Fruit fly (Drosophila melanogaster): Measurements from ENCODE around the gene CG7600.

The CG7600 gene

DNA sequence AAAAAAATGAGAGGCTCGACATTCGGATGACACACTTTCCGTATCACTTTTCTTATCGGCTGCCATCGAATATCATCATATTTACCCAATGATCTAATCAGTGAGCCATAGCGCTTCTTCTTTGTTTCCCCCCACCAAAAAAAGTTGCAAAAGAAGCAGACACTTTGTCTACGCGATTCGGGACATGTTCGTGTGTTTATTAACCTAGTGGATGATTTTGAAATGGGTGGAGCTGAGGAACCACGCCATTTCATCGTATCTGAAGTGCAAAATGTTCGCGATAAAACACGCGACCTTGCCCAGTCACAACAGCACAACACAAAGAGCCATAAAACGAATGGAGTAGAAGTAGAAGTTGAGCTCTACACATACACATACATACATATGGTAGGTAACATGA lies 31.4 kb downstream of the CG7600 start:
- TF ChIP-seq CTCF (optimal IDR thresholded peaks at IDR 0.05) (no peak), CG8478 (optimal IDR thresholded peaks at IDR 0.05) (no peak)

- no peak for TF ChIP-seq CG8478 (optimal IDR thresholded peaks at IDR 0.05)
- TF ChIP-seq CTCF (optimal IDR thresholded peaks at IDR 0.05): no peak
Measured at dm6 chr3L:11242410-11243291, 32.1 kb downstream of the CG7600 start.

dm6 chr3L:11243292-11243670 lies 32.7 kb downstream of the CG7600 start:
- TF ChIP-seq CG8478 (optimal IDR thresholded peaks at IDR 0.05): no peak
- TF ChIP-seq CTCF (optimal IDR thresholded peaks at IDR 0.05): no peak

DNA sequence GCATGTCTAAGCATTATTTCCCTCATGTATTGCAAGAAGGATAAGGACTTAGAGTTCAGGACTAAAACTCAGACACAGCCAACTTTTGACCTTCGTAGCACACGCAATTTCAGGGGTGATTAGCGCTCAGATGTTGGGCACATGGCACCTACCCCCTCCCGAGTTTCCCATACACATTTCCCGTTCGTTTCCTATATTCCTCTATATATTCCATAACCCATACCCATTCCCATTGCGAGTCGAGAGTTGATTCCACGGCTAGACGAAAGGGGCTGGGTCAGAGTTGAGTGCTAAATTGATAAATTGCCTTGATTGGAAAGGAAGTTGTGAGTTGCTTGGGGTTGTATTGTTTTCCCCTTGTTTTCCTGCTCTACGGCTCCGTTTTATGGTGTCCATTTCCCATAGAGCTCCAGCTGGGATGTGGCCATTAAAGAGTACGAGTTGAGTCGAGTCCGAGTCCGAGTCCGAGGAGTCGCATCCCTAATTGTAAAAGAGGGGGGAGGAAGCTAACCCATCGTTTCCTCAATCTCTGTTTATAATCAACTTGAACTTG lies 33.5 kb downstream of the CG7600 start:
- TF ChIP-seq CG8478 (optimal IDR thresholded peaks at IDR 0.05) (no peak), CTCF (optimal IDR thresholded peaks at IDR 0.05) (no peak)

- TF ChIP-seq CTCF (optimal IDR thresholded peaks at IDR 0.05) (no peak), CG8478 (optimal IDR thresholded peaks at IDR 0.05) (no peak)
Measured at dm6 chr3L:11246046-11246887, 35.7 kb downstream of the CG7600 start.

- TF ChIP-seq CTCF (optimal IDR thresholded peaks at IDR 0.05) (no peak), CG8478 (optimal IDR thresholded peaks at IDR 0.05) (no peak)
Measured at dm6 chr3L:11247370-11248255, 37.0 kb downstream of the CG7600 start.

dm6 chr3L:11248303-11248702 lies 37.7 kb downstream of the CG7600 start:
- TF ChIP-seq CG8478 (optimal IDR thresholded peaks at IDR 0.05): no peak
- TF ChIP-seq CTCF (optimal IDR thresholded peaks at IDR 0.05): peak; percentile 92 to 93

DNA sequence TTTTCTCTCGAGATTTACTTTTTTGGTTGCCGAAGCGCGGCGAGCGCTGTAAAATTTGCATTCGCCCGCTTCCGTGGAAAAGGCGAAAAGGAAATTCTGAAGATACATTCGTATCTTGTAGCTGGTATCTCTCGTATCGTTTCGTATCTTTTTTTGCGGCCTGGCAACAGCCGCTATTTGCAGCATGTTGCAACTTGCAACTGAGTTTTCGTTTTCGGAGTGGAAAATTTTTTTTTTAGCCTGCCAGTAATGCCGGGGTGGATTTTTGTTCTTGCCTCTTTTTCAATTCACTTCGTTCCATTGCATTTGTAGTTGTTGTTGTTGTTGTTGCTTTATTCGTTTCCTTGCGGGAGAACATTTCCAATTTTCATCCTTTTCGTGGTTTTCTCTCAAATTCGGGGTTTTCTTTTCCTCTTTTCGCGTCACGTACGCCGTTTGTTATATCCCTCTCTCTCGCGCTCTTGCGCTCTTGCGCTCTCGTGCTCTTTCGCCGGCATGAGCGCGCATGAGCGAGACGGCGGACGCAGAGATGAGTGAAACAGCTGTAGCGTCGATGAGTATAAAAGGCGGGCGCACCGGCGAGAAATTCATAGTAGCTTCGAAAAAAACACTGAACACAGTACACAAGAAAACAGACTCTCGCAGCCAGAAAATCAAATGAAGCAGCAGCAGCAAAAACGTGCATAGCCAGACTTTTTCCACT lies 41.3 kb downstream of the CG7600 start, which contains the start of gene scyl:
Gene scyl (plus strand): TSS at position 587 of the 703 bp plus-strand sequence.
- TF ChIP-seq CG8478 (optimal IDR thresholded peaks at IDR 0.05): no peak
- TF ChIP-seq CTCF (optimal IDR thresholded peaks at IDR 0.05): no peak

DNA sequence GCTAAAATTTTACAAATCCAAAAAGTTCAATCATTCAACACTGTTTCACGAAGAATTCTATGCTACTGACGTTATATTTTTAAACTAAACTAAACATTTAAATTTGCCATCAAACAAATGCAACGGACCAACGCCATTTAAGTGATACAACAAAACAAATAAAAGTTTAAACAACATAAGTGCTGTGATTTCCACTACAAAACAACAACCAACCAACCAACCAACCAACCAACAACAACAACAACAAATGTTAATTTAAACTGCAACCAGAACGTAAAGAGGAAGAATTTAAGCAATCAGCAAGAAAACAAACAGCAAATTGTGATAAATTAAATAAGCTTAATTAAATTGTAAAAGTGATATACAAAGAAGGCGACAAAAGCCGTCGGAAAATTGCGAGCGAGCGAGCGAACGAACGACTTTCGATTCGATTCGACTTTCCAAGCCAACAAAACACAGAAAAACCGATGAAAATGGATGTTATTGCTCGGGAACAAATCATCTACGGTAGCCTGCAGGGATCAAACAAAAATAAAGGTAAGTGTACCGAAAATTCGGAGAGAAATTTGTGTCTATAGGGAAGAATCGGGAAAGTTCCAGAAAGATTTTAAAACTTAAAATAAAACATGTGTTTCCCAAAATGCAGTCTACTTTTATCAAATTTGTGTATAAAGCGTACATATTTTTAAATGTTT lies 42.0 kb downstream of the CG7600 start:
- TF ChIP-seq CG8478 (optimal IDR thresholded peaks at IDR 0.05) (no peak), CTCF (optimal IDR thresholded peaks at IDR 0.05) (no peak)

dm6 chr3L:11253140-11253539 lies 42.6 kb downstream of the CG7600 start:
- TF ChIP-seq CTCF (optimal IDR thresholded peaks at IDR 0.05) (no peak), CG8478 (optimal IDR thresholded peaks at IDR 0.05) (no peak)

dm6 chr3L:11253690-11254243 lies 43.2 kb downstream of the CG7600 start:
- TF ChIP-seq CTCF (optimal IDR thresholded peaks at IDR 0.05): no peak
- TF ChIP-seq CG8478 (optimal IDR thresholded peaks at IDR 0.05): no peak

DNA sequence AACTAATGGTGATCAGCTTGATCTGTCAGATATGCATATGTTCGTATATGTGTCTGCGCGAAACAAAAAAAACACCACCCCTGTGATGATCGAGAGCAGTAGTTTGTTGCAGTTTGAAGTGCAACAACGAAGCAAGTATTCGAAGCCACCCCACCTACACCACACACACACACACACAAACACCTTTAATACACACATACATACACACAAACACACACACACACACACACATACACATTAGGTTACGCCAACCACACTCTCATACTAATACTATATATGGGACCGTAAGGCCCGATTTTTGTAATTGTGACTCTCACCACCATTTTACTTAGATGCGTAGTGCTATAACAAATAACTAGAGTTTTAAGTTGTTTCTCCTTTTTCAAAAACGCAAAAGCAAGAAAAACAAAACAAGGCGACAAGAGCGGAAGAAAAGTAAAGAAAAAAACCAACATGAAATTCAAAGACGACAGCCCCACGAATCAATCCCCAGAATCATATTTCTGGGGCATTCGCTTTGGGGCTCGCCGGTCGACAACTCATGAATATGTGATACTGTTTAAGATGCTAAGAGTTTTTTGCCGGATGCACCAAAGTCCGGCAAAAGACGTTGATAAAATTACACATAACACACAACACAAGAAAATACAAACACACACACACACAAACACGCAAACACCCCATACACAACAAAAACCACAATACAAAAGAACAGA lies 44.0 kb downstream of the CG7600 start:
- no peak for TF ChIP-seq CG8478 (optimal IDR thresholded peaks at IDR 0.05)
- no peak for TF ChIP-seq CTCF (optimal IDR thresholded peaks at IDR 0.05)
